Worm (Caenorhabditis elegans) whole organism, L4 larva: Measurements from ENCODE around the gene C15C7.4.
A peak's percentile ranks its signal among the peaks of the same experiment; 100 is the strongest.
"Not testable (repeated sequence)": the region's sequence is repeated elsewhere in the genome, so short reads cannot be mapped to it uniquely, and the experiment has no call there.

Experiments
- D1046.2 ChIP-seq: fragments of 200-800 bp; sonication (Bioruptor generic); IDR thresholded peaks from 2 replicates; pipeline ENCODE4 v1.3.6; 2022; ENCODE audit warnings: missing genetic modification characterization, missing compliant biosample characterization
- F26F4.8 ChIP-seq: fragments of 200-800 bp; sonication (Bioruptor generic); conservative IDR thresholded peaks from 2 replicates; pipeline ENCODE4 v1.3.6; 2022; ENCODE audit warnings: missing genetic modification characterization, missing compliant biosample characterization
- T26A8.4 ChIP-seq: fragments of 200-800 bp; sonication (Bioruptor generic); IDR thresholded peaks from 2 replicates; pipeline ENCODE4 v1.3.6; 2022; ENCODE audit warnings: missing genetic modification characterization, missing compliant biosample characterization
- Y5F2A.4 ChIP-seq: fragments of 200-800 bp; sonication (Bioruptor generic); optimal IDR thresholded peaks from 2 replicates; lab custom pipeline; 2018; ENCODE audit warnings: mild to moderate bottlenecking, missing genetic modification characterization, missing compliant biosample characterization
- aha-1 ChIP-seq: fragments of 150-350 bp; peaks from one replicate; lab custom pipeline; 2014; ENCODE audit warnings: missing biosample characterization, missing genetic modification characterization
- ama-1 ChIP-seq: fragments of 150-350 bp; optimal IDR thresholded peaks from 2 replicates; lab custom pipeline; 2014; ENCODE audit warnings: inconsistent platforms, mixed read lengths
- arid-1 ChIP-seq: fragments of 200-800 bp; sonication (Bioruptor generic); conservative IDR thresholded peaks from 2 replicates; pipeline ENCODE4 v1.3.6; 2022; ENCODE audit warnings: missing genetic modification reagents, missing genetic modification characterization, missing compliant biosample characterization
- ceh-20 ChIP-seq: fragments of 200-800 bp; sonication (Bioruptor generic); IDR thresholded peaks from 2 replicates; pipeline ENCODE4 v1.3.6; 2022; ENCODE audit warnings: missing genetic modification reagents, missing genetic modification characterization, missing compliant biosample characterization
- ceh-62 ChIP-seq: sonication (generic microtip); optimal IDR thresholded peaks from 2 replicates; lab custom pipeline; 2017; ENCODE audit warnings: missing biosample characterization, missing genetic modification characterization
- daf-12 ChIP-seq: fragments of 150-350 bp; optimal IDR thresholded peaks from 2 replicates; lab custom pipeline; 2014; ENCODE audit warnings: missing biosample characterization, missing genetic modification reagents, missing genetic modification characterization
- daf-16 ChIP-seq, 3 experiments: sonication (generic microtip); optimal IDR thresholded peaks; 2 replicates each; lab custom pipeline; 2016 to 2017; ENCODE audit warnings: missing genetic modification characterization in 3 of 3, missing genetic modification reagents in 3 of 3, mild to moderate bottlenecking in 2 of 3, missing compliant biosample characterization in 2 of 3, missing biosample characterization in 1 of 3, moderate library complexity in 1 of 3
- dmd-6 ChIP-seq: fragments of 200-800 bp; sonication (Bioruptor generic); IDR thresholded peaks from 2 replicates; pipeline ENCODE4 v1.3.6; 2022; ENCODE audit warnings: missing genetic modification reagents, missing genetic modification characterization, missing compliant biosample characterization
- dmd-8 ChIP-seq: fragments of 200-800 bp; sonication (Bioruptor generic); IDR thresholded peaks from 2 replicates; pipeline ENCODE4 v1.3.6; 2022; ENCODE audit warnings: missing genetic modification characterization, missing compliant biosample characterization
- egl-43 ChIP-seq: fragments of 200-800 bp; sonication (Bioruptor generic); IDR thresholded peaks from 2 replicates; pipeline ENCODE4 v1.3.6; 2022; ENCODE audit warnings: missing genetic modification reagents, missing genetic modification characterization, missing compliant biosample characterization
- hmg-1.1 ChIP-seq: fragments of 200-800 bp; sonication (Bioruptor generic); IDR thresholded peaks from 2 replicates; pipeline ENCODE4 v1.3.6; 2022; ENCODE audit warnings: missing genetic modification reagents, missing genetic modification characterization, missing compliant biosample characterization
- jun-1 ChIP-seq: fragments of 150-350 bp; optimal IDR thresholded peaks from 2 replicates; lab custom pipeline; 2014; ENCODE audit warnings: missing biosample characterization, missing genetic modification reagents, missing genetic modification characterization
- lim-7 ChIP-seq: fragments of 200-800 bp; sonication (Bioruptor generic); IDR thresholded peaks from 2 replicates; pipeline ENCODE4 v1.3.6; 2022; ENCODE audit warnings: missing genetic modification characterization, missing compliant biosample characterization
- lin-29 ChIP-seq: fragments of 200-800 bp; sonication (Bioruptor generic); IDR thresholded peaks from 2 replicates; pipeline ENCODE4 v1.3.6; 2022; ENCODE audit warnings: missing genetic modification reagents, missing genetic modification characterization, missing compliant biosample characterization
- lin-38 ChIP-seq: fragments of 200-800 bp; sonication (Bioruptor generic); IDR thresholded peaks from 2 replicates; pipeline ENCODE4 v1.3.6; 2022; ENCODE audit warnings: missing genetic modification reagents, missing genetic modification characterization, missing compliant biosample characterization
- madf-9 ChIP-seq: fragments of 200-800 bp; sonication (Bioruptor generic); conservative IDR thresholded peaks from 2 replicates; pipeline ENCODE4 v1.3.6; 2022; ENCODE audit warnings: missing genetic modification reagents, missing genetic modification characterization, missing compliant biosample characterization
- mdt-29 ChIP-seq: fragments of 200-800 bp; sonication (Bioruptor generic); IDR thresholded peaks from 2 replicates; pipeline ENCODE4 v1.3.6; 2022; ENCODE audit warnings: missing genetic modification reagents, missing genetic modification characterization, missing compliant biosample characterization
- mep-1 ChIP-seq: fragments of 150-350 bp; sonication (generic microtip); optimal IDR thresholded peaks from 3 replicates; lab custom pipeline; 2014; ENCODE audit warnings: missing biosample characterization, missing genetic modification characterization
- mes-2 ChIP-seq: sonication (generic microtip); optimal IDR thresholded peaks from 2 replicates; lab custom pipeline; 2016; ENCODE audit warnings: missing genotype, mild to moderate bottlenecking, missing genetic modification characterization, missing compliant biosample characterization; ENCODE audit not compliant: poor library complexity, severe bottlenecking
- mxl-2 ChIP-seq: fragments of 200-800 bp; sonication (Bioruptor generic); conservative IDR thresholded peaks from 2 replicates; pipeline ENCODE4 v1.3.6; 2022; ENCODE audit warnings: missing genetic modification reagents, missing genetic modification characterization, missing compliant biosample characterization
- nhr-102 ChIP-seq: sonication (generic microtip); optimal IDR thresholded peaks from 2 replicates; lab custom pipeline; 2016; ENCODE audit warnings: mild to moderate bottlenecking, missing genetic modification characterization, moderate library complexity, missing compliant biosample characterization
- nhr-76 ChIP-seq: fragments of 150-350 bp; optimal IDR thresholded peaks from 2 replicates; lab custom pipeline; 2014; ENCODE audit warnings: missing biosample characterization, missing genetic modification characterization
- php-3 ChIP-seq: fragments of 200-800 bp; sonication (Bioruptor generic); IDR thresholded peaks from 2 replicates; pipeline ENCODE4 v1.3.6; 2022; ENCODE audit warnings: missing genetic modification reagents, missing genetic modification characterization, missing compliant biosample characterization
- set-16 ChIP-seq: fragments of 200-800 bp; sonication (Bioruptor generic); IDR thresholded peaks from 2 replicates; pipeline ENCODE4 v1.3.6; 2022; ENCODE audit warnings: missing genetic modification reagents, missing genetic modification characterization, missing compliant biosample characterization
- tra-1 ChIP-seq: fragments of 200-800 bp; sonication (Bioruptor generic); IDR thresholded peaks from 2 replicates; pipeline ENCODE4 v1.3.6; 2022; ENCODE audit warnings: missing genetic modification reagents, missing genetic modification characterization, missing compliant biosample characterization
- unc-62 ChIP-seq, 3 experiments: fragments of 150-350 bp in 1 of 3; sonication (generic microtip); optimal IDR thresholded peaks in 2 of 3; peaks in 1 of 3; 1 replicate in 1 of 3; 2 replicates in 2 of 3; lab custom pipeline; 2014 to 2017; ENCODE audit warnings: missing biosample characterization in 3 of 3, missing genetic modification characterization in 3 of 3, missing genetic modification reagents in 3 of 3, missing genotype in 1 of 3
- zfp-3 ChIP-seq: fragments of 200-800 bp; sonication (Bioruptor generic); conservative IDR thresholded peaks from 2 replicates; pipeline ENCODE4 v1.3.6; 2022; ENCODE audit warnings: missing genetic modification reagents, missing genetic modification characterization, missing compliant biosample characterization

The C15C7.4 gene

DNA sequence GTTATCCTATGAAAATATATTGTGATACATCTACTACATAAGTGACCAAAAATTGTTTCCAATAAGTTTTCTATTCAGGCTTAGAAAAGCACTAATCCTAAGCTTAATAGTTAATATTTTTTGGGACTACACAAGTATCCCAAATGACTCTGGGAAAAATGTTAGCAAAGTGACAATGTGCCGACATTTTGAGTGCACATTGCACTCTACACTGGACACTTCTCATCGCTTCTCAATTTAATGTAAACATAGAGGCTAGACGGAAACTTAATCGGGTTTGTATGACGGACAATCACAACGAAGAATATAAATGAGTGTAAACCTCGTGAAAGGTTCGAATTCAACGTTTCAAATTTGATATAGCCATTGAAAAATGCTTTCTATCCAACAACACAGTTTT, 33.7 kb upstream of the C15C7.4 start (continued):
- TF ChIP-seq mes-2 = peak; percentile 71
- TF ChIP-seq aha-1 (tag; lab: Kevin White, UChicago) = peak; percentile 99
- 0 out of 2 replicates have a peak, but pooled peaks have one; percentile 63 for TF ChIP-seq D1046.2 (GFP tag; lab: Robert Waterston, UW)

DNA sequence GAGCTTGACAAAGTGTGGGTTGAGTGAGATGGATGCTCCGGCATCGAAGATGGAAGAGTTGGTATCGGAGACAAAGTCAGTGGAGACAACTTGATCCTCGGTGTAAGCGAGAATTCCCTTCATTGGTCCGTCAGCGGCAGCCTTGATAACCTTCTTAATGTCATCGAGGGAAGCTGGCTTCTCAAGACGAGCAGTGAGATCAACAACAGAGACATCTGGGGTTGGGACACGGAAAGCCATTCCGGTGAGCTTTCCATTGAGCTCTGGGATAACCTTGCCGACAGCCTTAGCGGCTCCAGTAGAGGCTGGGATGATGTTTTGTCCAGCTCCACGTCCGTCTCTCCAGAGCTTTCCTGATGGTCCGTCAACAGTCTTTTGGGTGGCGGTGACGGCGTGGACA, 33.1 kb upstream of the C15C7.4 start:
- TF ChIP-seq mxl-2 (GFP tag; lab: Robert Waterston, UW) (0 out of 2 replicates have a peak, but pooled peaks have one; percentile 13), egl-43 (0 out of 2 replicates have a peak, but pooled peaks have one; percentile 59), set-16 (GFP tag; lab: Robert Waterston, UW) (peak; percentile 59), lim-7 (GFP tag; lab: Robert Waterston, UW) (peak; percentile 32; the same call in 1 of the 2 replicates), D1046.2 (GFP tag; lab: Robert Waterston, UW) (0 out of 2 replicates have a peak, but pooled peaks have one; percentile 45), dmd-8 (GFP tag; lab: Robert Waterston, UW) (peak; percentile 56; the same call in 1 of the 2 replicates), unc-62 (GFP tag; optimal IDR thresholded peaks at IDR 0.05 in 1 of 2; lab: Kevin White, UChicago) (peak in 1 of 2 experiments; percentile 36), php-3 (GFP tag; lab: Robert Waterston, UW) (0 out of 2 replicates have a peak, but pooled peaks have one; percentile 33), zfp-3 (GFP tag; lab: Robert Waterston, UW) (0 out of 2 replicates have a peak, but pooled peaks have one; percentile 14)
- not testable (repeated sequence) for TF ChIP-seq unc-62 (tag; optimal IDR thresholded peaks at IDR 0.05; lab: Kevin White, UChicago)

DNA sequence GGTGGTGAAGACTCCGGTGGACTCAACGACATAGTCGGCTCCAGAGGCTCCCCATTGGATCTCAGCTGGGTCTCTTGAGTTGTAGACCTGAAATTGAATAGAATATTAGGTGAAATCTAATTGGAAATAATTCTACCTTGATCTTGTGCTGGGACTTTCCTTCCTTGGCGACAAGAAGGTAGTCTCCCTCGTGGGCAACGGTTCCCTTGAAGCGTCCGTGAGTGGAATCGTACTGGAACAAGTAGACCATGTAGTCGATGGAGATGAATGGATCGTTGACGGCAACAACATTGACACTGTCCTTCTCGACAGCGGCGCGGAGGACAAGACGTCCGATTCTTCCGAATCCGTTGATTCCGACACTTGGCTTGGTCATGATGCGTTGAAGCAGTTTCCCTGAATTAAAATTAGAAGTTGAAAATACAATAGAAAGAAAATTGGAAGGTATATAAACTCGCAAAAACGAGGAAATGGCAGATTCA, 32.4 kb upstream of the C15C7.4 start, which contains the start of gene gpd-3:
Gene gpd-3, minus strand, starts transcription at position 396 of the 482 bp plus-strand sequence.
- TF ChIP-seq tra-1 (GFP tag; lab: Robert Waterston, UW) (peak; percentile 34; the same call in 1 of the 2 replicates), dmd-6 (GFP tag; lab: Robert Waterston, UW) (peak; percentile 28; the same call in 1 of the 2 replicates), lin-29 (GFP tag; lab: Robert Waterston, UW) (0 out of 2 replicates have a peak, but pooled peaks have one; percentile 27), madf-9 (GFP tag; lab: Robert Waterston, UW) (0 out of 2 replicates have a peak, but pooled peaks have one; percentile 7), lin-38 (GFP tag; lab: Robert Waterston, UW) (peak; percentile 43), F26F4.8 (GFP tag; lab: Robert Waterston, UW) (no peak), jun-1 (no peak), arid-1 (GFP tag; lab: Robert Waterston, UW) (peak; percentile 27; the same call in 1 of the 2 replicates), dmd-8 (GFP tag; lab: Robert Waterston, UW) (peak; percentile 27; the same call in 1 of the 2 replicates), egl-43 (0 out of 2 replicates have a peak, but pooled peaks have one; percentile 59), daf-16 (GFP tag; optimal IDR thresholded peaks at IDR 0.05; lab: Kevin White, UChicago) (no peak), daf-16 (tag; optimal IDR thresholded peaks at IDR 0.05; lab: Kevin White, UChicago) (peak; percentile 41), nhr-76 (tag; lab: Kevin White, UChicago) (no peak), zfp-3 (GFP tag; lab: Robert Waterston, UW) (peak; percentile 89), ceh-62 (tag; lab: Kevin White, UChicago) (no peak), nhr-102 (peak; percentile 23), ama-1 (lab: Kevin White, UChicago) (peak; percentile 92), T26A8.4 (GFP tag; lab: Robert Waterston, UW) (peak; percentile 75), Y5F2A.4 (GFP tag; lab: Kevin White, UChicago) (no peak), mep-1 (tag; lab: Kevin White, UChicago) (peak; percentile 60), hmg-1.1 (GFP tag; lab: Robert Waterston, UW) (peak; percentile 41; the same call in 1 of the 2 replicates), aha-1 (tag; lab: Kevin White, UChicago) (peak; percentile 60), daf-12 (tag; lab: Kevin White, UChicago) (no peak)

DNA sequence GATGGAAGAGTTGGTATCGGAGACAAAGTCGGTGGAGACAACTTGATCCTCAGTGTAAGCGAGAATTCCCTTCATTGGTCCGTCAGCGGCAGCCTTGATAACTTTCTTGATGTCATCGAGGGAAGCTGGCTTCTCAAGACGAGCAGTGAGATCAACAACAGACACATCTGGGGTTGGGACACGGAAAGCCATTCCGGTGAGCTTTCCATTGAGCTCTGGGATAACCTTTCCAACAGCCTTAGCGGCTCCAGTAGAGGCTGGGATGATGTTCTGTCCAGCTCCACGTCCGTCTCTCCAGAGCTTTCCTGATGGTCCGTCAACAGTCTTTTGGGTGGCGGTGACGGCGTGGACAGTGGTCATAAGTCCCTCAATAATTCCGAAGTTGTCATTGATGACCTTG, 31.7 kb upstream of the C15C7.4 start:
- TF ChIP-seq dmd-8 (GFP tag; lab: Robert Waterston, UW) (0 out of 2 replicates have a peak, but pooled peaks have one; percentile 34), egl-43 (0 out of 2 replicates have a peak, but pooled peaks have one; percentile 34), aha-1 (tag; lab: Kevin White, UChicago) (peak; percentile 62), T26A8.4 (GFP tag; lab: Robert Waterston, UW) (peak; percentile 5; the same call in 1 of the 2 replicates), set-16 (GFP tag; lab: Robert Waterston, UW) (peak; percentile 60), zfp-3 (GFP tag; lab: Robert Waterston, UW) (peak; percentile 28), ceh-20 (GFP tag; lab: Robert Waterston, UW) (peak; percentile 14; the same call in 1 of the 2 replicates), mdt-29 (GFP tag; lab: Robert Waterston, UW) (peak; percentile 21; the same call in 1 of the 2 replicates), tra-1 (GFP tag; lab: Robert Waterston, UW) (peak; percentile 38; the same call in 1 of the 2 replicates)
